Worm (Caenorhabditis elegans) whole organism, early embryonic: ENCODE data around the gene tyr-2.

Experiments
- F13C5.2 ChIP-seq: sonication (generic microtip); optimal IDR thresholded peaks from 2 replicates; lab custom pipeline; 2017; ENCODE audit warnings: mild to moderate bottlenecking, missing genetic modification characterization, inconsistent platforms, missing compliant biosample characterization
- ama-1 ChIP-seq: fragments of 150-350 bp; optimal IDR thresholded peaks from 2 replicates; lab custom pipeline; 2014
- ceh-13 ChIP-seq: fragments of 200-800 bp; sonication (Bioruptor generic); optimal IDR thresholded peaks from 2 replicates; lab custom pipeline; 2018; ENCODE audit warnings: mild to moderate bottlenecking, missing genetic modification characterization, missing compliant biosample characterization
- ceh-36 ChIP-seq: sonication (generic microtip); optimal IDR thresholded peaks from 2 replicates; lab custom pipeline; 2016; ENCODE audit warnings: missing genetic modification characterization, inconsistent platforms, missing compliant biosample characterization
- flt-1 ChIP-seq: fragments of 200-800 bp; sonication (Bioruptor generic); IDR thresholded peaks from 2 replicates; pipeline ENCODE4 v1.3.6; 2022; ENCODE audit warnings: missing genetic modification characterization, missing compliant biosample characterization
- hmg-4 ChIP-seq: fragments of 200-800 bp; sonication (Bioruptor generic); optimal IDR thresholded peaks from 2 replicates; lab custom pipeline; 2018; ENCODE audit warnings: mild to moderate bottlenecking, missing genetic modification characterization, missing compliant biosample characterization
- sea-1 ChIP-seq: fragments of 200-800 bp; sonication (Bioruptor generic); conservative IDR thresholded peaks from 2 replicates; pipeline ENCODE4 v1.3.6; 2022; ENCODE audit warnings: missing genetic modification characterization, missing compliant biosample characterization
- tbx-11 ChIP-seq: fragments of 200-800 bp; sonication (Bioruptor generic); IDR thresholded peaks from 2 replicates; pipeline ENCODE4 v1.3.6; 2022; ENCODE audit warnings: missing genetic modification characterization, missing compliant biosample characterization
- tbx-37 ChIP-seq: fragments of 200-800 bp; sonication (Bioruptor generic); conservative IDR thresholded peaks from 2 replicates; pipeline ENCODE4 v1.3.6; 2022; ENCODE audit warnings: missing genetic modification reagents, missing genetic modification characterization, missing compliant biosample characterization

ce11 chrIII:13755689-13756088, 11.7 kb downstream of the tyr-2 start, which contains the start of gene toca-2:
- TF ChIP-seq flt-1 (GFP tag; lab: Robert Waterston, UW) (no peak), ama-1 (lab: Kevin White, UChicago) (no peak), tbx-37 (GFP tag; lab: Robert Waterston, UW) (no peak), sea-1 (no peak), F13C5.2 (tag; lab: Kevin White, UChicago) (no peak), ceh-36 (tag; lab: Kevin White, UChicago) (no peak), ceh-13 (GFP tag; lab: Kevin White, UChicago) (no peak), tbx-11 (GFP tag; lab: Robert Waterston, UW) (no peak), hmg-4 (no peak)
